Fruit fly (Drosophila melanogaster) S2 (cell line): ENCODE measurements around the gene gish.

Source experiments
- CG8478 ChIP-seq: fragments of >200 bp; optimal IDR thresholded peaks from 2 replicates; lab custom pipeline; 2018
- CTCF ChIP-seq, 2 experiments: fragments of >200 bp; optimal IDR thresholded peaks; 2 replicates each; lab custom pipeline; 2018

The gish gene

dm6 chr3R:16340610-16341009, 68.4 kb downstream of the gish start:
- no peak for TF ChIP-seq CTCF (optimal IDR thresholded peaks at IDR 0.05; lab: Kevin White, UChicago)
- TF ChIP-seq CG8478 = no peak

dm6 chr3R:16341817-16342374, 69.6 kb downstream of the gish start, which contains the start of the genes SF2 and pad:
Gene SF2, minus strand, starts transcription at chr3R:16341988.
Gene pad, plus strand, starts transcription at chr3R:16342318.
- TF ChIP-seq CG8478 = no peak
- no peak for TF ChIP-seq CTCF (optimal IDR thresholded peaks at IDR 0.05; lab: Kevin White, UChicago)

DNA sequence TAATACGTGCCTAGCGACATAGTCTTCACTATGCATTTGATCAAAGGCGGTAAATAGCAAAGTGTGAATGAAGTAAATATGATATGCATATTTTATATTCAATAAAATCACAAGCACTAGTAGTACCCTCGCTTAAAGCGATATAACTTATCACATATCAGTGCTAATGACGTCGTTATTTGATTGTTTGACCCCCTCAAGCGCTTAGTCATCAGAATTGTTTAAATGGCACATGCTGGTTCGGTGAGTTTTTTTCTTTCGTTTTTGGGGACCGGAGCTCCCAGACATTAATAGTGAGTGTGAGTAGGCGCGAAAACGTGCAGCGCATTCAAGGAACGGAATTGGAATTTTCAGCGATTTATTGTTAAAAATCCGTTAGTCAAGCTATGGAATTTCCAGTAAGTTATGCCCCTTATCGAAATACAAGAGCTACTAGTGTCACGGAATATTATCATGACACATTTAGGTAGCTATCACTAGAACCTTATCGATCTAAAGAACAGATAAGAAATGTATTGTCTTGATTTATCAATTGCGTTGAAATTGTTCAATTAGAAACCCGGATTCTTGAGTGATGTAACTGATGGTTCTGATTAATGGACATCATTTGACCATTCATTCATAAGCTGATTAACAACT, 75.5 kb downstream of the gish start:
- TF ChIP-seq CTCF (optimal IDR thresholded peaks at IDR 0.05; lab: Kevin White, UChicago) (no peak), CG8478 (no peak)

- TF ChIP-seq CG8478 = no peak
- TF ChIP-seq CTCF (optimal IDR thresholded peaks at IDR 0.05; lab: Kevin White, UChicago) = no peak
These were observed 76.0 kb downstream of the gish start for dm6 chr3R:16348289-16348688.

- TF ChIP-seq CG8478 (no peak), CTCF (optimal IDR thresholded peaks at IDR 0.05; lab: Kevin White, UChicago) (peak; percentile 24 to 38)
These were observed 76.9 kb downstream of the gish start, which contains the start of the genes CG14879 and Manf for dm6 chr3R:16349111-16349655. Gene CG14879, minus strand, starts transcription at chr3R:16349226. Gene Manf, plus strand, starts transcription at chr3R:16349404.

dm6 chr3R:16350400-16350799, 78.1 kb downstream of the gish start:
- TF ChIP-seq CG8478 (no peak), CTCF (optimal IDR thresholded peaks at IDR 0.05; lab: Kevin White, UChicago) (peak; percentile 25 to 57)

- TF ChIP-seq CG8478 (no peak), CTCF (optimal IDR thresholded peaks at IDR 0.05; lab: Kevin White, UChicago) (peak; percentile 83 to 87)
These were observed 78.8 kb downstream of the gish start for dm6 chr3R:16351044-16351443.

DNA sequence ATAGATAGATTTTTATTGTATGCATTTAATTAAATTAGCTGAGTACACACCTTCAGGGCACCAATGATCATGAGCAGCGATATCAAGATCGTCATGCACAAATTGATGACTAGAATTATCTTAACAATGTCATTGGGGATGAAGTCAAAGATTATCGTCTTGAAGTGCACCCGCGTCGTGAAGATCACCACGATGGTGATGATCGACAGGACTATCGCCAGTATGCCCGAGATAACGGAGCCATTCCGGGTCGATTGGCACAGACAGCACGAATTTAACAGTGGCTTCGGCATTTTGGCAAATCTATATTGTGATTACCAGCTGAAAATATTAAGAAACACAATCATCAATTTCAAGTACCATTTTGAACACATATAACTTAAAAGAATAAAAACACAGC, 79.8 kb downstream of the gish start:
- TF ChIP-seq CTCF (optimal IDR thresholded peaks at IDR 0.05; lab: Kevin White, UChicago) (no peak), CG8478 (no peak)

DNA sequence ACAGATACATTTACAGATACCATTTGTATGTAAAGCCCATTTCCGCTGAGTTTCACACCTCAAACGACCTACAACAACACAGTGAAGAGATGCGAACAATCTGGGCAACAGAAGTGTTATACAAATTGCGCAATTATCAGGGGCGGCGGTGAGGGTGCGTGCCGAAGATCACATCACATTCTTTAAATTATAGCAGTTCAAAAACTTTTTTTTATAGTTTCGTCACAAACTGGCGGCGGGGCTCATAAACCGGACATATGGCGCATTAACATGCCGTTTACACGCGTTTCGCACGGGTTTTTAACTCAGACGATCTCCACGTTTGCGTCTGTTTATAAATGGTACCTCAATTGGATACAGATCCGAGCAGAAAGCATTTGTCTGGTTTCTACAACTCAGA, 80.9 kb downstream of the gish start:
- TF ChIP-seq CG8478 (no peak), CTCF (optimal IDR thresholded peaks at IDR 0.05; lab: Kevin White, UChicago) (no peak)

DNA sequence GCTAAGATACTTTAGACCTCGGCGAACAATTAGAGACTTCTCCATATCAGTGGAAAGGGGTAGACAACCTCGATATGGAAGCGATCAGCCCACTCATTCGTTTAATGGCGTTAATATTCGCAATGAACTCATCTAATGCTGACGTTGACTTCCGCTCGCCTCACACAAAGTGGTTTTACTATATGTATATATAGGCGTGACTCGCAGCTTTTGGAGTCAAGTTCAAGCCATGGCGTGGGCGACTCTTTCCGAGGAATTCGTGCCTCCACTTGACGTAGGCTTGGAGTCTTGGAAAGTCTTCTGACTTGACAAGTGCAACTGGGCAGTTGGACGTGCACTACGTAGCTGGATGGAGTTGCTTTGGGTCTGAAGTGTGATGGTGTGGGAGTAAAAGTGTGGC, 81.4 kb downstream of the gish start:
- TF ChIP-seq CG8478 (no peak), CTCF (optimal IDR thresholded peaks at IDR 0.05; lab: Kevin White, UChicago) (no peak)
